Worm (Caenorhabditis elegans): Measurements from ENCODE around the gene T02C1.2.

DNA sequence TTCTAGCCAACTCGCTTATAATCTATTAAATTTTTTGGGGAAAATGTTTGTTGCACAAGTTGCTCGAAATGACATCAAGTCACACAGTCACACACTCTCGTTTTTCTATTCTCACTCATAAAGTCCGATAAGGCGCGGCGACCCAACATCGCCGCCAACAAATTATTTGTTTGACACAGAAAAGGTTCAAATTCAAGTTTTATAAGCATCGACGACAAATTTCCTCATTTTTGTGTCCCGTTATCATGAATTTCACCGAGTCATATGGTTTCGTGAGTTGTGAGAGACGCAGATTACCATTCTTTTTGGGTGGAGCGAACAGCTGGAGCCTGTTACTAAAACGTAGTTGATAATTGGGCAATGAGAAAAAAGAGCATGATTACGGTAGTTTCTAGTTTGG, 39.0 kb downstream of the T02C1.2 start:
- TF ChIP-seq snpc-4 (tag; optimal IDR thresholded peaks at IDR 0.05) (no peak), ztf-11 (tag; optimal IDR thresholded peaks at IDR 0.05) (no peak), R02D3.7 (tag; optimal IDR thresholded peaks at IDR 0.05) (no peak), lin-39 (tag; optimal IDR thresholded peaks at IDR 0.05) (no peak), lin-11 (tag; optimal IDR thresholded peaks at IDR 0.05) (no peak), nhr-77 (tag; optimal IDR thresholded peaks at IDR 0.05) (no peak), nhr-11 (tag; optimal IDR thresholded peaks at IDR 0.05) (no peak)
